Worm (Caenorhabditis elegans) whole organism, L2 larva: ENCODE results near the gene hlh-11.

Experiments
- C34F6.9 ChIP-seq: fragments of 150-350 bp; optimal IDR thresholded peaks from 2 replicates; lab custom pipeline; 2014; ENCODE audit warnings: missing biosample characterization, missing genetic modification characterization
- F13H6.1 ChIP-seq: sonication (generic microtip); optimal IDR thresholded peaks from 2 replicates; lab custom pipeline; 2016; ENCODE audit warnings: missing genetic modification characterization, missing compliant biosample characterization
- R02D3.7 ChIP-seq: fragments of 150-350 bp; optimal IDR thresholded peaks from 2 replicates; lab custom pipeline; 2014; ENCODE audit warnings: missing biosample characterization, missing genetic modification characterization
- Y55F3AM.14 ChIP-seq: fragments of 200-800 bp; sonication (Bioruptor generic); optimal IDR thresholded peaks from 2 replicates; lab custom pipeline; 2018; ENCODE audit warnings: mild to moderate bottlenecking, missing genetic modification characterization, missing compliant biosample characterization
- ZK546.5 ChIP-seq: sonication (generic microtip); optimal IDR thresholded peaks from 2 replicates; lab custom pipeline; 2017; ENCODE audit warnings: missing biosample characterization, missing genetic modification characterization
- alr-1 ChIP-seq: fragments of 150-350 bp; optimal IDR thresholded peaks from 2 replicates; lab custom pipeline; 2014; ENCODE audit warnings: missing biosample characterization, missing genetic modification characterization
- aly-2 ChIP-seq: fragments of 150-350 bp; optimal IDR thresholded peaks from 2 replicates; lab custom pipeline; 2014; ENCODE audit warnings: missing biosample characterization, missing genetic modification characterization
- ama-1 ChIP-seq: fragments of 150-350 bp; optimal IDR thresholded peaks from 2 replicates; lab custom pipeline; 2018; ENCODE audit warnings: inconsistent platforms
- blmp-1 ChIP-seq: sonication (generic microtip); optimal IDR thresholded peaks from 2 replicates; lab custom pipeline; 2017; ENCODE audit warnings: missing genetic modification characterization, mild to moderate bottlenecking, missing compliant biosample characterization, antibody characterized with exemption, moderate library complexity; ENCODE audit not compliant: insufficient read depth
- ceh-16 ChIP-seq: fragments of 150-350 bp; optimal IDR thresholded peaks from 2 replicates; lab custom pipeline; 2014; ENCODE audit warnings: missing biosample characterization, missing genetic modification characterization
- crh-2 ChIP-seq: sonication (generic microtip); optimal IDR thresholded peaks from 2 replicates; lab custom pipeline; 2017; ENCODE audit warnings: missing biosample characterization, missing genetic modification characterization
- dmd-4 ChIP-seq: sonication (generic microtip); optimal IDR thresholded peaks from 2 replicates; lab custom pipeline; 2017; ENCODE audit warnings: missing biosample characterization, missing genetic modification characterization
- egl-27 ChIP-seq: sonication (generic microtip); optimal IDR thresholded peaks from 3 replicates; lab custom pipeline; 2017; ENCODE audit warnings: missing biosample characterization, missing genetic modification reagents, missing genetic modification characterization
- elt-1 ChIP-seq: fragments of 150-350 bp; optimal IDR thresholded peaks from 2 replicates; lab custom pipeline; 2014; ENCODE audit warnings: missing biosample characterization, missing genetic modification characterization
- elt-3 ChIP-seq: sonication (generic microtip); optimal IDR thresholded peaks from 2 replicates; lab custom pipeline; 2017; ENCODE audit warnings: missing biosample characterization, missing genetic modification characterization
- fos-1 ChIP-seq: fragments of 150-350 bp; optimal IDR thresholded peaks from 2 replicates; lab custom pipeline; 2014; ENCODE audit warnings: missing biosample characterization, missing genetic modification characterization
- gmeb-1 ChIP-seq: fragments of 150-350 bp; optimal IDR thresholded peaks from 2 replicates; lab custom pipeline; 2014; ENCODE audit warnings: missing biosample characterization, missing genetic modification characterization
- lin-11 ChIP-seq: fragments of 150-350 bp; sonication (generic microtip); optimal IDR thresholded peaks from 2 replicates; lab custom pipeline; 2014; ENCODE audit warnings: missing biosample characterization, missing genetic modification characterization, inconsistent platforms, mixed read lengths
- lin-13 ChIP-seq: fragments of 150-350 bp; optimal IDR thresholded peaks from 2 replicates; lab custom pipeline; 2014; ENCODE audit warnings: missing biosample characterization, missing genetic modification reagents, missing genetic modification characterization
- lin-39 ChIP-seq: fragments of 150-350 bp; optimal IDR thresholded peaks from 2 replicates; lab custom pipeline; 2014; ENCODE audit warnings: missing biosample characterization, missing genetic modification reagents, missing genetic modification characterization
- lsy-2 ChIP-seq, 2 experiments: fragments of 150-350 bp in 1 of 2; sonication (generic microtip) in 1 of 2; optimal IDR thresholded peaks; 2 replicates each; lab custom pipeline; 2014 to 2017; ENCODE audit warnings: missing biosample characterization in 2 of 2, missing genetic modification characterization in 2 of 2
- mab-5 ChIP-seq: fragments of 150-350 bp; optimal IDR thresholded peaks from 2 replicates; lab custom pipeline; 2014; ENCODE audit warnings: missing biosample characterization, missing genetic modification characterization
- mbf-1 ChIP-seq: sonication (generic microtip); optimal IDR thresholded peaks from 2 replicates; lab custom pipeline; 2017; ENCODE audit warnings: missing biosample characterization, missing genetic modification characterization
- mdl-1 ChIP-seq, 2 experiments: fragments of 150-350 bp in 1 of 2; sonication (generic microtip) in 1 of 2; optimal IDR thresholded peaks; 2 replicates each; lab custom pipeline; 2017; ENCODE audit warnings: missing biosample characterization in 2 of 2, missing genetic modification characterization in 2 of 2
- nhr-10 ChIP-seq: sonication (generic microtip); optimal IDR thresholded peaks from 2 replicates; lab custom pipeline; 2017; ENCODE audit warnings: missing biosample characterization, missing genetic modification characterization
- nhr-11 ChIP-seq: fragments of 150-350 bp; optimal IDR thresholded peaks from 2 replicates; lab custom pipeline; 2014; ENCODE audit warnings: missing biosample characterization, missing genetic modification characterization
- nhr-12 ChIP-seq: fragments of 150-350 bp; optimal IDR thresholded peaks from 2 replicates; lab custom pipeline; 2014; ENCODE audit warnings: missing biosample characterization, missing genetic modification characterization
- nhr-129 ChIP-seq: fragments of 150-350 bp; optimal IDR thresholded peaks from 2 replicates; lab custom pipeline; 2014; ENCODE audit warnings: missing biosample characterization, missing genetic modification characterization
- nhr-21 ChIP-seq: fragments of 150-350 bp; optimal IDR thresholded peaks from 2 replicates; lab custom pipeline; 2014; ENCODE audit warnings: missing biosample characterization, missing genetic modification characterization
- nhr-23 ChIP-seq: fragments of 150-350 bp; optimal IDR thresholded peaks from 2 replicates; lab custom pipeline; 2014; ENCODE audit warnings: missing biosample characterization, missing genetic modification reagents, missing genetic modification characterization
- nhr-237 ChIP-seq: fragments of 150-350 bp; optimal IDR thresholded peaks from 2 replicates; lab custom pipeline; 2014; ENCODE audit warnings: missing biosample characterization, missing genetic modification characterization
- nhr-25 ChIP-seq: fragments of 150-350 bp; sonication (generic microtip); optimal IDR thresholded peaks from 3 replicates; lab custom pipeline; 2014; ENCODE audit warnings: missing biosample characterization, missing genetic modification characterization
- nhr-6 ChIP-seq: fragments of 150-350 bp; optimal IDR thresholded peaks from 2 replicates; lab custom pipeline; 2014; ENCODE audit warnings: missing biosample characterization, missing genetic modification characterization
- nhr-77 ChIP-seq: fragments of 150-350 bp; optimal IDR thresholded peaks from 2 replicates; lab custom pipeline; 2014; ENCODE audit warnings: missing biosample characterization, missing genetic modification characterization
- peb-1 ChIP-seq: fragments of 150-350 bp; optimal IDR thresholded peaks from 2 replicates; lab custom pipeline; 2014; ENCODE audit warnings: missing biosample characterization, missing genetic modification characterization
- sem-4 ChIP-seq: fragments of 150-350 bp; optimal IDR thresholded peaks from 2 replicates; lab custom pipeline; 2014; ENCODE audit warnings: missing biosample characterization, missing genetic modification reagents, missing genetic modification characterization
- skn-1 ChIP-seq: sonication (generic microtip); optimal IDR thresholded peaks from 2 replicates; lab custom pipeline; 2017; ENCODE audit warnings: missing biosample characterization, missing genetic modification characterization
- sma-3 ChIP-seq: sonication (generic microtip); optimal IDR thresholded peaks from 2 replicates; lab custom pipeline; 2016; ENCODE audit warnings: missing genetic modification reagents, missing genetic modification characterization, missing compliant biosample characterization
- sma-9 ChIP-seq, 2 experiments: fragments of 150-350 bp in 1 of 2; sonication (generic microtip) in 1 of 2; optimal IDR thresholded peaks; 2 replicates each; lab custom pipeline; 2014 to 2016; ENCODE audit warnings: missing genetic modification characterization in 2 of 2, mild to moderate bottlenecking in 1 of 2, missing biosample characterization in 1 of 2, missing compliant biosample characterization in 1 of 2, missing genetic modification reagents in 1 of 2, moderate library complexity in 1 of 2
- snpc-4 ChIP-seq: fragments of 150-350 bp; optimal IDR thresholded peaks from 2 replicates; lab custom pipeline; 2014; ENCODE audit warnings: missing biosample characterization, missing genetic modification characterization
- unc-39 ChIP-seq: fragments of 150-350 bp; optimal IDR thresholded peaks from 2 replicates; lab custom pipeline; 2014; ENCODE audit warnings: missing biosample characterization, missing genetic modification characterization
- unc-55 ChIP-seq: fragments of 150-350 bp; sonication (generic microtip); optimal IDR thresholded peaks from 3 replicates; lab custom pipeline; 2014; ENCODE audit warnings: missing biosample characterization, missing genetic modification reagents, missing genetic modification characterization
- unc-62 ChIP-seq: fragments of 150-350 bp; optimal IDR thresholded peaks from 2 replicates; lab custom pipeline; 2014; ENCODE audit warnings: missing biosample characterization, missing genetic modification reagents, missing genetic modification characterization
- zag-1 ChIP-seq: fragments of 150-350 bp; optimal IDR thresholded peaks from 2 replicates; lab custom pipeline; 2014; ENCODE audit warnings: missing biosample characterization, missing genetic modification characterization
- ztf-1 ChIP-seq: fragments of 200-800 bp; sonication (Bioruptor generic); conservative IDR thresholded peaks from 2 replicates; pipeline ENCODE4 v1.3.6; 2022; ENCODE audit warnings: missing genetic modification characterization, missing compliant biosample characterization
- ztf-11 ChIP-seq: sonication (generic microtip); optimal IDR thresholded peaks from 2 replicates; lab custom pipeline; 2017; ENCODE audit warnings: missing biosample characterization, missing genetic modification characterization
- ztf-4 ChIP-seq: fragments of 150-350 bp; optimal IDR thresholded peaks from 2 replicates; lab custom pipeline; 2014; ENCODE audit warnings: missing biosample characterization, missing genetic modification characterization

Gene hlh-11

ce11 chrIII:9616933-9617332 lies 2.6 kb upstream of the hlh-11 start:
- TF ChIP-seq nhr-25 (tag; lab: Kevin White, UChicago) (no peak), ztf-4 (tag; lab: Kevin White, UChicago) (no peak)

ce11 chrIII:9617599-9618262 lies 1.8 kb upstream of the hlh-11 start:
- no peak for TF ChIP-seq nhr-21 (tag; lab: Kevin White, UChicago)
- TF ChIP-seq snpc-4: no peak
- peak; percentile 39 for TF ChIP-seq nhr-25 (tag; lab: Kevin White, UChicago)
- TF ChIP-seq unc-55 (GFP tag; lab: Kevin White, UChicago): no peak
- peak; percentile 11 for TF ChIP-seq sma-9 (GFP tag; optimal IDR thresholded peaks at IDR 0.05; lab: Kevin White, UChicago)
- no peak for TF ChIP-seq sma-9 (tag; optimal IDR thresholded peaks at IDR 0.05; lab: Kevin White, UChicago)
- no peak for TF ChIP-seq elt-1 (tag; lab: Kevin White, UChicago)
- TF ChIP-seq nhr-6: no peak
- TF ChIP-seq lin-13 (GFP tag; lab: Kevin White, UChicago): no peak
- TF ChIP-seq fos-1: peak; percentile 1
- no peak for TF ChIP-seq ztf-4 (tag; lab: Kevin White, UChicago)
- TF ChIP-seq gmeb-1 (tag; lab: Kevin White, UChicago): no peak
- TF ChIP-seq dmd-4 (tag; lab: Kevin White, UChicago): no peak
- TF ChIP-seq, all 48 proteins: peak for 3

- TF ChIP-seq alr-1 (tag; lab: Kevin White, UChicago): no peak
- no peak for TF ChIP-seq nhr-6
- TF ChIP-seq nhr-77 (tag; lab: Kevin White, UChicago): no peak
- peak; percentile 54 for TF ChIP-seq fos-1
- TF ChIP-seq ama-1 (lab: Kevin White, UChicago): peak; percentile 1
- TF ChIP-seq C34F6.9 (tag; lab: Kevin White, UChicago): peak; percentile 30
- TF ChIP-seq Y55F3AM.14 (GFP tag; lab: Kevin White, UChicago): no peak
- TF ChIP-seq nhr-10 (tag; lab: Kevin White, UChicago): no peak
- no peak for TF ChIP-seq lin-11 (tag; lab: Kevin White, UChicago)
- TF ChIP-seq ceh-16: no peak
- TF ChIP-seq dmd-4 (tag; lab: Kevin White, UChicago): no peak
- no peak for TF ChIP-seq unc-55 (GFP tag; lab: Kevin White, UChicago)
- TF ChIP-seq nhr-23 (tag; lab: Kevin White, UChicago): no peak
- no peak for TF ChIP-seq ztf-4 (tag; lab: Kevin White, UChicago)
- no peak for TF ChIP-seq mab-5 (tag; lab: Kevin White, UChicago)
- no peak for TF ChIP-seq nhr-11 (tag; lab: Kevin White, UChicago)
- TF ChIP-seq egl-27 (tag; lab: Kevin White, UChicago): peak; percentile 38
- no peak for TF ChIP-seq ztf-11 (tag; lab: Kevin White, UChicago)
- no peak for TF ChIP-seq elt-3 (tag; lab: Kevin White, UChicago)
- no peak for TF ChIP-seq sem-4
- TF ChIP-seq sma-9 (GFP tag; optimal IDR thresholded peaks at IDR 0.05; lab: Kevin White, UChicago): peak; percentile 81
- no peak for TF ChIP-seq sma-9 (tag; optimal IDR thresholded peaks at IDR 0.05; lab: Kevin White, UChicago)
- TF ChIP-seq nhr-237 (tag; lab: Kevin White, UChicago): no peak
- TF ChIP-seq lsy-2 (tag; optimal IDR thresholded peaks at IDR 0.05; lab: Kevin White, UChicago): peak in 1 of 2 experiments; percentile 22
- no peak for TF ChIP-seq sma-3 (GFP tag; lab: Kevin White, UChicago)
- no peak for TF ChIP-seq crh-2 (tag; lab: Kevin White, UChicago)
- no peak for TF ChIP-seq R02D3.7 (tag; lab: Kevin White, UChicago)
- no peak for TF ChIP-seq ZK546.5 (tag; lab: Kevin White, UChicago)
- no peak for TF ChIP-seq snpc-4
- no peak for TF ChIP-seq unc-39 (tag; lab: Kevin White, UChicago)
- no peak for TF ChIP-seq skn-1
- no peak for TF ChIP-seq ztf-1 (GFP tag; lab: Robert Waterston, UW)
- TF ChIP-seq peb-1 (tag; lab: Kevin White, UChicago): no peak
- TF ChIP-seq F13H6.1 (tag; lab: Kevin White, UChicago): peak; percentile 82
- TF ChIP-seq nhr-21 (tag; lab: Kevin White, UChicago): peak; percentile 4
- no peak for TF ChIP-seq lin-13 (GFP tag; lab: Kevin White, UChicago)
- TF ChIP-seq mbf-1: no peak
- no peak for TF ChIP-seq mdl-1 (tag; optimal IDR thresholded peaks at IDR 0.05; lab: Kevin White, UChicago)
- no peak for TF ChIP-seq lin-39 (tag; lab: Kevin White, UChicago)
- no peak for TF ChIP-seq zag-1
- TF ChIP-seq aly-2 (tag; lab: Kevin White, UChicago): no peak
- peak; percentile 26 for TF ChIP-seq blmp-1
- peak; percentile 78 for TF ChIP-seq nhr-129 (tag; lab: Kevin White, UChicago)
- TF ChIP-seq nhr-25 (tag; lab: Kevin White, UChicago): no peak
- TF ChIP-seq elt-1 (tag; lab: Kevin White, UChicago): no peak
- TF ChIP-seq unc-62 (GFP tag; lab: Kevin White, UChicago): no peak
- no peak for TF ChIP-seq nhr-12 (tag; lab: Kevin White, UChicago)
- no peak for TF ChIP-seq gmeb-1 (tag; lab: Kevin White, UChicago)
Observed at ce11 chrIII:9620148-9620547, 637 bp downstream of the hlh-11 start.
